Fruit fly (Drosophila melanogaster) whole organism, embryonic: Measurements from ENCODE around the gene CG11986.

Experiments used
- CG11093 ChIP-seq: fragments of 200-800 bp; sonication (Bioruptor generic); IDR thresholded peaks from 3 replicates; pipeline ENCODE4 v1.3.6; 2022; ENCODE audit warnings: missing biosample characterization, missing genetic modification characterization
- chif ChIP-seq, 2 experiments: fragments of 200-800 bp; sonication (Bioruptor generic); optimal IDR thresholded peaks; 3 replicates each; lab custom pipeline; 2016; ENCODE audit warnings: missing biosample characterization in 2 of 2, missing genetic modification characterization in 2 of 2
- fd102C ChIP-seq: fragments of 200-800 bp; sonication (Bioruptor generic); optimal IDR thresholded peaks from 2 replicates; lab custom pipeline; 2018; ENCODE audit warnings: missing biosample characterization, mild to moderate bottlenecking, missing genetic modification characterization, moderate library complexity

DNA sequence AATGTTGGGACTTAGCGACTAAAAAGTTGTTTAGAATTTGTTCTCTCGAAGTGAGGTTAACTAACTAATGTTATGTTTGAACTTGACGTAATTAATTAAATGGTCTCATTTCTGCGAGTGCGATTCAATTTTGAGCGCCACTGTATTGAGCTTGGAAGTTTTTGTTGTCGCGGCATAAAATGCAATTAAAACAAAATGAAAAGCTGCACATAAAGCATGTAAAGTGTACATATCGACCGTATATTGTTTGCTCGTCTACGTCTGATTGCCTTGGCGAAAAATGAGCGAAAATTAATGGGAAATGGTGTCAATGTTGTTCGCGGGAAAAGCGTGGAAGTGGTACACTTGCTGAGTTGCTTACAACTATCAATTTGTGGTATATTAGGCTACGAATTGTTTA lies 1.6 kb downstream of the CG11986 start:
- TF ChIP-seq chif (GFP tag; optimal IDR thresholded peaks at IDR 0.05; lab: Kevin White, UChicago) (no peak), CG11093 (no peak), fd102C (no peak)
